Worm (Caenorhabditis elegans) whole organism, L3 larva: Measurements from ENCODE around the gene unc-23.

Experiments
- R02D3.7 ChIP-seq: fragments of 150-350 bp; optimal IDR thresholded peaks from 2 replicates; lab custom pipeline; 2014; ENCODE audit warnings: missing biosample characterization, missing genetic modification characterization
- ceh-82 ChIP-seq: fragments of 150-350 bp; optimal IDR thresholded peaks from 2 replicates; lab custom pipeline; 2014; ENCODE audit warnings: missing biosample characterization, missing genetic modification characterization
- elt-2 ChIP-seq: sonication (generic microtip); optimal IDR thresholded peaks from 2 replicates; lab custom pipeline; 2016; ENCODE audit warnings: missing genetic modification reagents, mild to moderate bottlenecking, missing genetic modification characterization, missing compliant biosample characterization
- hmg-11 ChIP-seq: sonication (generic microtip); optimal IDR thresholded peaks from 2 replicates; lab custom pipeline; 2016; ENCODE audit warnings: missing genetic modification characterization, missing compliant biosample characterization
- mdl-1 ChIP-seq: fragments of 150-350 bp; optimal IDR thresholded peaks from 2 replicates; lab custom pipeline; 2014; ENCODE audit warnings: missing biosample characterization, missing genetic modification characterization
- nhr-12 ChIP-seq: fragments of 150-350 bp; optimal IDR thresholded peaks from 2 replicates; lab custom pipeline; 2014; ENCODE audit warnings: missing biosample characterization, missing genetic modification characterization
- nhr-237 ChIP-seq: fragments of 150-350 bp; optimal IDR thresholded peaks from 2 replicates; lab custom pipeline; 2014; ENCODE audit warnings: missing biosample characterization, missing genetic modification characterization
- pqm-1 ChIP-seq: fragments of 150-350 bp; optimal IDR thresholded peaks from 2 replicates; lab custom pipeline; 2017; ENCODE audit warnings: missing biosample characterization, missing genetic modification characterization, inconsistent platforms
- snpc-4 ChIP-seq: fragments of 150-350 bp; optimal IDR thresholded peaks from 2 replicates; lab custom pipeline; 2014; ENCODE audit warnings: missing biosample characterization, missing genetic modification characterization
- unc-62 ChIP-seq: fragments of 150-350 bp; sonication (generic microtip); optimal IDR thresholded peaks from 4 replicates; lab custom pipeline; 2014; ENCODE audit warnings: missing biosample characterization, missing genetic modification reagents, missing genetic modification characterization

DNA sequence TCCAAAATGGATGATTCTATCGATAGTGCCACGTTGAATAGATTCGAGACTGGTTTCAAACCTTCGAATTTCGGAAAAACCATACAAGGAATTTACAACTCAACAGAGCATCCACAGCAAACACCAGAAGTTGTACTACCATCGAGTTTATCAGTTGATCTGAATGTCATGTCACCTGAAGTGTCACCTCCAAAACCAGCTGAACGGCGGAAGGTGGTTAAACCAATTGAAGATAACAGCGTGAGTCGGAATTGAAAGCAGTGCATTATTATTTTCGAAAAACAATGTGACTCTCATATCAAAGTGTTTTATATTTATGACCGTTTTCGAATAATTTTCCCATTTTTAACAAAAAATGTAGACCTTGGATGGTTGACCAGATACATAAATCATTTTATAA, 12.8 kb downstream of the unc-23 start:
- TF ChIP-seq elt-2 (tag; lab: Kevin White, UChicago) (peak; percentile 82), nhr-12 (tag; lab: Kevin White, UChicago) (no peak), pqm-1 (peak; percentile 66), ceh-82 (no peak), R02D3.7 (no peak), unc-62 (no peak), hmg-11 (tag; lab: Kevin White, UChicago) (no peak), snpc-4 (tag; lab: Kevin White, UChicago) (no peak), nhr-237 (no peak), mdl-1 (no peak)
